Fruit fly (Drosophila melanogaster): ENCODE results near the gene bam.

bam gene

dm6 chr3R:25262322-25262761 lies 17.4 kb upstream of the bam start, which contains the start of the genes Kdsr and CG11858 (continued):
- no peak for TF ChIP-seq CG17912 (GFP tag; optimal IDR thresholded peaks at IDR 0.05)
- TF ChIP-seq CG2202 (tag; optimal IDR thresholded peaks at IDR 0.05) = peak; percentile 7
- TF ChIP-seq Hand (GFP tag; optimal IDR thresholded peaks at IDR 0.05) = no peak
- TF ChIP-seq CG12769 (tag; optimal IDR thresholded peaks at IDR 0.05) = peak; percentile 68
- peak; percentile 21 for TF ChIP-seq Fer2 (tag; optimal IDR thresholded peaks at IDR 0.05)
- 0 out of 2 replicates have a peak, but pooled peaks have one; percentile 10 for TF ChIP-seq stc (GFP tag; IDR thresholded peaks at IDR 0.05)
- TF ChIP-seq CG10366 (GFP tag; IDR thresholded peaks at IDR 0.05) = peak; percentile 52
- no peak for TF ChIP-seq Nf-YA (GFP tag; IDR thresholded peaks at IDR 0.05)
- TF ChIP-seq CG30431 (GFP tag; optimal IDR thresholded peaks at IDR 0.05) = no peak
- TF ChIP-seq vfl (GFP tag; optimal IDR thresholded peaks at IDR 0.05) = peak; percentile 3
- peak; percentile 30 for TF ChIP-seq twi (tag; optimal IDR thresholded peaks at IDR 0.05)
- no peak for TF ChIP-seq CG6791 (GFP tag; IDR thresholded peaks at IDR 0.05; ENCODE audit: partially characterized antibody)
- no peak for TF ChIP-seq CG15011 (GFP tag; optimal IDR thresholded peaks at IDR 0.05)
- TF ChIP-seq CG7556 (GFP tag; optimal IDR thresholded peaks at IDR 0.05) = no peak
- peak; percentile 56 to 57 for TF ChIP-seq dpn (GFP tag; optimal IDR thresholded peaks at IDR 0.05)
- TF ChIP-seq ase (GFP tag; IDR thresholded peaks at IDR 0.05) = peak; percentile 45; the same call in 1 of the 3 replicates
- no peak for TF ChIP-seq CG17612 (GFP tag; IDR thresholded peaks at IDR 0.05)
- peak; percentile 58 for TF ChIP-seq caup (GFP tag; optimal IDR thresholded peaks at IDR 0.05; ENCODE audit: severe bottlenecking)
- no peak for TF ChIP-seq Abd-B (GFP tag; optimal IDR thresholded peaks at IDR 0.05)
- peak; percentile 43 for TF ChIP-seq HLH54F (GFP tag; optimal IDR thresholded peaks at IDR 0.05)
- peak; percentile 46 for TF ChIP-seq CG30020 (tag; optimal IDR thresholded peaks at IDR 0.05)
- TF ChIP-seq Ravus (GFP tag; IDR thresholded peaks at IDR 0.05) = peak; percentile 11; the same call in 1 of the 2 replicates
- TF ChIP-seq Elba2 (GFP tag; optimal IDR thresholded peaks at IDR 0.05) = no peak
- no peak for TF ChIP-seq Opbp (GFP tag; IDR thresholded peaks at IDR 0.05; ENCODE audit: partially characterized antibody)
- TF ChIP-seq CG12071 (GFP tag; optimal IDR thresholded peaks at IDR 0.05) = no peak
- TF ChIP-seq CG11247 (GFP tag; IDR thresholded peaks at IDR 0.05) = 0 out of 2 replicates have a peak, but pooled peaks have one; percentile 18
- peak; percentile 12 for TF ChIP-seq CG1602 (GFP tag; optimal IDR thresholded peaks at IDR 0.05)
- no peak for TF ChIP-seq NC2α (GFP tag; optimal IDR thresholded peaks at IDR 0.05)
- TF ChIP-seq inv (GFP tag; IDR thresholded peaks at IDR 0.05; ENCODE audit: partially characterized antibody) = no peak
- no peak for TF ChIP-seq tap (tag; optimal IDR thresholded peaks at IDR 0.05)
- peak; percentile 94 for TF ChIP-seq row (GFP tag; IDR thresholded peaks at IDR 0.05)
- no peak for TF ChIP-seq CG31388 (GFP tag; optimal IDR thresholded peaks at IDR 0.05)
- peak; percentile 77 for TF ChIP-seq tgo (GFP tag; IDR thresholded peaks at IDR 0.05)
- TF ChIP-seq zfh2 (GFP tag; optimal IDR thresholded peaks at IDR 0.05) = peak; percentile 71
- TF ChIP-seq gsb (GFP tag; IDR thresholded peaks at IDR 0.05) = no peak
- peak; percentile 63 for TF ChIP-seq CG6689 (GFP tag; IDR thresholded peaks at IDR 0.05)
- TF ChIP-seq jumu (GFP tag; optimal IDR thresholded peaks at IDR 0.05) = peak; percentile 44
- TF ChIP-seq CG4730 (GFP tag; IDR thresholded peaks at IDR 0.05) = peak; percentile 37; the same call in 1 of the 2 replicates
- TF ChIP-seq salm (tag; optimal IDR thresholded peaks at IDR 0.05) = no peak
- TF ChIP-seq Sin3A (optimal IDR thresholded peaks at IDR 0.05) = peak; percentile 59
- TF ChIP-seq onecut (GFP tag; IDR thresholded peaks at IDR 0.05) = no peak; the same call in 1 of the 2 replicates
- TF ChIP-seq CG10979 (tag; optimal IDR thresholded peaks at IDR 0.05) = peak; percentile 53
- TF ChIP-seq CG9215 (GFP tag; IDR thresholded peaks at IDR 0.05) = peak; percentile 59
- no peak for TF ChIP-seq CG12219 (GFP tag; optimal IDR thresholded peaks at IDR 0.05)
- TF ChIP-seq HHEX (GFP tag; optimal IDR thresholded peaks at IDR 0.05) = peak; percentile 12
- TF ChIP-seq Oli (tag; optimal IDR thresholded peaks at IDR 0.05) = peak; percentile 46
- TF ChIP-seq trem (tag; optimal IDR thresholded peaks at IDR 0.05) = peak; percentile 38
- TF ChIP-seq MESR4 (GFP tag; optimal IDR thresholded peaks at IDR 0.05) = peak; percentile 43
- peak; percentile 40 for TF ChIP-seq CG1792 (GFP tag; optimal IDR thresholded peaks at IDR 0.05)
- no peak for TF ChIP-seq h (optimal IDR thresholded peaks at IDR 0.05)
- TF ChIP-seq Hey (tag; optimal IDR thresholded peaks at IDR 0.05) = no peak
- peak; percentile 34 for TF ChIP-seq tin (GFP tag; optimal IDR thresholded peaks at IDR 0.05)
